Worm (Caenorhabditis elegans): Measurements from ENCODE around the gene glr-1.

glr-1 gene

DNA sequence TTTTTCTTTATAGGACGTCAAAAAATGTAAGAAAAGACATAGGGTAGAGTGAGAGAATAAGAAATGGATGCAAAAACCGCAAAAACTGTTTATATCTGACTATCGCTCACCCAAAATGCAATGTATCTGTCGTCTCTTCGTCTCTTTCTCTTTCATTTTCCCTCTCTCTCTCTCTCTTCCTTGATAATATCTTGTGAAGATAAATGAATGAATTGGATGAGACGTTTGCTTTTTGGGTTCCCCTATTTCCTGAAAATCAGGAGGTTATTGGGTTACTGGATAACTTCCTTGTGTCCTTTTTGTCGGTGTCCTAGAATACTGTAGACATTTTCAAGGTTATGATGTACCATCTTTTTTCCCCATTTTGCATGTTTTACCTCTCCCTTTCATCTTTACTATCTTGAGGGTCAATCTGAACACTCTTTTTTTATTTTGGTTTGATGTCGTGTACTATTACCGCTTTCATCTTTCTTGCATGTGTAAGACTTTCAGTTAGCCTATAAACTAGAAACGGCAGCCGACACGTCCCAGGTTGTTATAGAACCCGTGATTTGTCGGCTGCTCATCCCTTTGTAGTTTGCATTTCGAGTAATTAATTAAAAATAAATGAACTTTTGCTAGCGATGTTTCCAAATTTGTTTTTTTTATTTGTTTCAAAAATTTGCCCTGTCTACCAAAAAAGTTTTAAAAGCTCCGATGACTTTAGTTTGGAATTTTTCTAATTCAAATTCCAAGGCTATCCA, 12.9 kb downstream of the glr-1 start:
- TF ChIP-seq ceh-24 (tag; optimal IDR thresholded peaks at IDR 0.05) (no peak), nhr-11 (tag; optimal IDR thresholded peaks at IDR 0.05) (no peak), sox-4 (tag; optimal IDR thresholded peaks at IDR 0.05) (no peak), hlh-15 (tag; optimal IDR thresholded peaks at IDR 0.05) (no peak), pros-1 (tag; optimal IDR thresholded peaks at IDR 0.05) (no peak), ama-1 (optimal IDR thresholded peaks at IDR 0.05) (no peak)

DNA sequence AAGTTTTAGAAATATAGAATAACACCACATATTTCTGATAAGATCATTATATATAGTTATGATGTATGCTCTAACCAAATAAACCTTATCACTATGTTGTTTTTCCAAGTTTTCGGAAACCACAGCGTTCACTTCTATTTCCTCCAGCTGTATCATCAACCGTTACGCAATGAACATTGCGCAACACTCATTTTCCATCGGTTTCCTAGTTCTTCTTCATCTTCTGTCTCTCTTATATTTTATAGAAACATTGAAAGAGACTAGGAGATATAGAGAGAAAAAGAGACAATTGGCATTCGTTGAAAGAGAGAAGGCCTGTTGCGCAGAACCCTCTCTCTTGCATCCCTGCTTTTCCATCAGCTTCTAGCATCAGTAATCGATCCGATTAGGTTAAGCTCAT, 14.1 kb downstream of the glr-1 start:
- TF ChIP-seq elt-2 (tag; optimal IDR thresholded peaks at IDR 0.05), result peak; percentile 66
- TF ChIP-seq K02D7.2 (tag; optimal IDR thresholded peaks at IDR 0.05), result no peak

DNA sequence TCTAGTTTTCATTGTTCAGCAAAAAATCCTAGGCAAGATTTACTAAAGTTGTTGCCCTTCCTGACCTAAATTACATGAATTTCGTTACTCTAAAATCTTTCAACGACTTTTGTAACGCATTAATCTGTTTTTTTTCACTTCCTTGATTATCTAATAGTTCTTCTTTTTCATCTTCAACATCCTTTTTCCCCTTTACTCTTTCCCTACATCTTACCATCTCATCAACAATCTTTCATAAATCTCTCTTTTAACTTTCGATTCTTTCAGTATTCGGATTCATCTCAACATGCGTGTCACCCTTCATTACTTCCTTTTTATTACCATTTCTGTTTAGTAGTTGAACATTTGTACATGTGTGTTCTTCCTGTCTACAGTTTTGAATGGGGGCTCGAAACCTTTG, 14.6 kb downstream of the glr-1 start:
- no peak for TF ChIP-seq ceh-48 (tag; optimal IDR thresholded peaks at IDR 0.05)
- TF ChIP-seq ceh-31 (tag; optimal IDR thresholded peaks at IDR 0.05), result no peak
- no peak for TF ChIP-seq pag-3 (tag; optimal IDR thresholded peaks at IDR 0.05; ENCODE audit: borderline replicate concordance)
- TF ChIP-seq ztf-16 (tag; optimal IDR thresholded peaks at IDR 0.05), result no peak
- TF ChIP-seq odd-2 (tag; optimal IDR thresholded peaks at IDR 0.05), result no peak
- TF ChIP-seq tbx-7 (tag; optimal IDR thresholded peaks at IDR 0.05), result no peak
- no peak for TF ChIP-seq ceh-18 (tag; optimal IDR thresholded peaks at IDR 0.05)
- TF ChIP-seq hlh-30 (tag; optimal IDR thresholded peaks at IDR 0.05; ENCODE audit: insufficient read depth), result no peak
- TF ChIP-seq ceh-2 (tag; optimal IDR thresholded peaks at IDR 0.05), result no peak
- TF ChIP-seq lim-6 (tag; optimal IDR thresholded peaks at IDR 0.05), result no peak
- no peak for TF ChIP-seq ceh-45 (GFP tag; IDR thresholded peaks at IDR 0.05)
- TF ChIP-seq ceh-6 (GFP tag; optimal IDR thresholded peaks at IDR 0.05), result no peak
- no peak for TF ChIP-seq hlh-15 (tag; optimal IDR thresholded peaks at IDR 0.05)
- TF ChIP-seq pax-1 (tag; optimal IDR thresholded peaks at IDR 0.05), result no peak
- no peak for TF ChIP-seq ahr-1 (tag; optimal IDR thresholded peaks at IDR 0.05)
- no peak for TF ChIP-seq C08G9.2 (tag; optimal IDR thresholded peaks at IDR 0.05)

DNA sequence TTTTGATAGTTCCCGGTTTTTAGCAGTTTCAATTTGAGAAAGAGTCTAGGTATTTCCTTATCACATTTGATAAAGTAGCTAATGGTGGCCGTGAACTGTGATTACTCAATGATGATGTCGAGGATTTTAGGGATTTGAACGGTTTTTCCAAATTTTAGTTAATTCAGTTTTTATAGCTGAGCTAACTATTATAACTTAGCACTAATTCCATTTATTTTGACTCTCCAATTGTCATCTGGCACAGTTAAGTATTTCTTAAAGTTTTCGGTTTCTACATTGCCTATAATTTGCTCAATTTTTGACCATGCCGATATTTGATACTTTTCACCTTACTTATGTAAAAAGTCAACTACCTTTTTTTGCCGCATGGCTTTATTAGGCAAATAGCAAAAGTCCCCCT, 15.1 kb downstream of the glr-1 start:
- TF ChIP-seq pag-3 (tag; optimal IDR thresholded peaks at IDR 0.05; ENCODE audit: borderline replicate concordance) (no peak), ceh-6 (GFP tag; optimal IDR thresholded peaks at IDR 0.05) (no peak), K02D7.2 (tag; optimal IDR thresholded peaks at IDR 0.05) (no peak)

ce11 chrIII:8571845-8572244, 16.6 kb downstream of the glr-1 start:
- TF ChIP-seq unc-42 (tag; optimal IDR thresholded peaks at IDR 0.05) (peak; percentile 65), ref-2 (tag; optimal IDR thresholded peaks at IDR 0.05) (peak; percentile 3), K02D7.2 (tag; optimal IDR thresholded peaks at IDR 0.05) (no peak)

ce11 chrIII:8570289-8570688, 18.2 kb downstream of the glr-1 start:
- TF ChIP-seq ceh-48 (tag; optimal IDR thresholded peaks at IDR 0.05) (no peak), nfya-1 (tag; optimal IDR thresholded peaks at IDR 0.05) (no peak), dve-1 (tag; optimal IDR thresholded peaks at IDR 0.05) (no peak), elt-2 (tag; optimal IDR thresholded peaks at IDR 0.05) (no peak), syd-9 (tag; optimal IDR thresholded peaks at IDR 0.05) (no peak), ama-1 (optimal IDR thresholded peaks at IDR 0.05) (no peak), T23F11.4 (GFP tag; optimal IDR thresholded peaks at IDR 0.05) (no peak), ceh-18 (tag; optimal IDR thresholded peaks at IDR 0.05) (no peak), ceh-19 (GFP tag; optimal IDR thresholded peaks at IDR 0.05) (no peak), che-1 (tag; optimal IDR thresholded peaks at IDR 0.05) (no peak)
